Worm (Caenorhabditis elegans): ENCODE measurements around the gene col-148.

DNA sequence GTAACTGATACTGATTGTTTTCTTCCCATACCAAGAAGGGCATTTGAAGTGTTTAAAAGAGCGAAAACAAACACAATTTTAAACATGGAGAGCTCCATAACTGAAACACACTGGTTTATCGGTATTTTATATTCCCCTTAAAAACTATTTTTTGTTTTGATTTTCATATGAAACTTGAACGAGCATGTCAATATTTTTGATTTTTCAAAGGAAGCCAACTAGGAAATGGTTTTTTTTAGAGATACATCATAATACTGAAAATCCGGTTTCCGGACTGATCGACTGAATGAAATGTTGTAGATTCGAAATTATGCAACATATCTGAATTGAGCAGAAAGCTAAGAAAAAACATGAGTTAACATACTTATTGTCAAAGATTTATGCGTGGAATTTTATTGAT, 14.2 kb upstream of the col-148 start, which contains the start of gene ttr-19:
- TF ChIP-seq tag-97 (GFP tag; IDR thresholded peaks at IDR 0.05) (no peak), F26F4.8 (GFP tag; conservative IDR thresholded peaks at IDR 0.05) (no peak), nhr-111 (GFP tag; optimal IDR thresholded peaks at IDR 0.05) (no peak), unc-130 (GFP tag; optimal IDR thresholded peaks at IDR 0.05) (no peak), fkh-10 (GFP tag; optimal IDR thresholded peaks at IDR 0.05) (no peak), nhr-10 (tag; optimal IDR thresholded peaks at IDR 0.05) (no peak)

Data from whole organism, L4 larva.